Worm (Caenorhabditis elegans): ENCODE measurements around the gene C16C8.12.

ce11 chrII:3414383-3414910, 38.1 kb upstream of the C16C8.12 start, which contains the start of the genes F18A12.7 and F18A12.2:
- TF ChIP-seq sox-4 (tag; optimal IDR thresholded peaks at IDR 0.05): no peak
- no peak for TF ChIP-seq vab-15 (tag; optimal IDR thresholded peaks at IDR 0.05)
- TF ChIP-seq unc-98 (GFP tag; IDR thresholded peaks at IDR 0.05): no peak
- TF ChIP-seq nhr-76 (tag; optimal IDR thresholded peaks at IDR 0.05): no peak
- no peak for TF ChIP-seq nhr-11 (tag; optimal IDR thresholded peaks at IDR 0.05)
- TF ChIP-seq snpc-4 (tag; optimal IDR thresholded peaks at IDR 0.05): no peak
- no peak for TF ChIP-seq swsn-7 (tag; optimal IDR thresholded peaks at IDR 0.05)
- no peak for TF ChIP-seq grh-1 (GFP tag; IDR thresholded peaks at IDR 0.05)
- no peak for TF ChIP-seq nhr-237 (tag; optimal IDR thresholded peaks at IDR 0.05)
- TF ChIP-seq nhr-90 (tag; optimal IDR thresholded peaks at IDR 0.05; ENCODE audit: poor library complexity): no peak
- no peak for TF ChIP-seq unc-62 (GFP tag; optimal IDR thresholded peaks at IDR 0.05)
- TF ChIP-seq blmp-1 (tag; optimal IDR thresholded peaks at IDR 0.05): no peak
- TF ChIP-seq nhr-84 (tag; optimal IDR thresholded peaks at IDR 0.05): no peak
